Worm (Caenorhabditis elegans) whole organism, L3 larva: Measurements from ENCODE around the gene Y59C2A.2.

Experiments
- R02D3.7 ChIP-seq: fragments of 150-350 bp; optimal IDR thresholded peaks from 2 replicates; lab custom pipeline; 2014; ENCODE audit warnings: missing biosample characterization, missing genetic modification characterization
- ama-1 ChIP-seq: fragments of 150-350 bp; optimal IDR thresholded peaks from 2 replicates; lab custom pipeline; 2018
- lin-15B ChIP-seq: fragments of 150-350 bp; optimal IDR thresholded peaks from 2 replicates; lab custom pipeline; 2014; ENCODE audit warnings: missing biosample characterization, missing genetic modification characterization
- pha-4 ChIP-seq: fragments of 150-350 bp; optimal IDR thresholded peaks from 2 replicates; lab custom pipeline; 2014; ENCODE audit warnings: missing biosample characterization, missing genetic modification reagents, missing genetic modification characterization
- skn-1 ChIP-seq: fragments of 150-350 bp; optimal IDR thresholded peaks from 2 replicates; lab custom pipeline; 2014; ENCODE audit warnings: missing biosample characterization, missing genetic modification characterization

ce11 chrII:2175367-2175766 lies 28.6 kb downstream of the Y59C2A.2 start, which contains the start of gene C33C12.7:
- no peak for TF ChIP-seq skn-1 (tag; lab: Kevin White, UChicago)
- no peak for TF ChIP-seq R02D3.7 (tag; lab: Kevin White, UChicago)
- TF ChIP-seq ama-1 = no peak
- no peak for TF ChIP-seq pha-4
- TF ChIP-seq lin-15B = no peak
